Worm (Caenorhabditis elegans) whole organism, L3 larva: ENCODE results near the gene Y43F8B.7.

ENCODE experiments used
- R02D3.7 ChIP-seq: fragments of 150-350 bp; optimal IDR thresholded peaks from 2 replicates; lab custom pipeline; 2014; ENCODE audit warnings: missing biosample characterization, missing genetic modification characterization
- ZK546.5 ChIP-seq: sonication (generic microtip); optimal IDR thresholded peaks from 2 replicates; lab custom pipeline; 2017; ENCODE audit warnings: missing biosample characterization, missing genetic modification characterization
- elt-2 ChIP-seq: sonication (generic microtip); optimal IDR thresholded peaks from 2 replicates; lab custom pipeline; 2016; ENCODE audit warnings: missing genetic modification reagents, mild to moderate bottlenecking, missing genetic modification characterization, missing compliant biosample characterization
- unc-39 ChIP-seq: sonication (generic microtip); optimal IDR thresholded peaks from 4 replicates; lab custom pipeline; 2017; ENCODE audit warnings: missing biosample characterization, missing genetic modification characterization

DNA sequence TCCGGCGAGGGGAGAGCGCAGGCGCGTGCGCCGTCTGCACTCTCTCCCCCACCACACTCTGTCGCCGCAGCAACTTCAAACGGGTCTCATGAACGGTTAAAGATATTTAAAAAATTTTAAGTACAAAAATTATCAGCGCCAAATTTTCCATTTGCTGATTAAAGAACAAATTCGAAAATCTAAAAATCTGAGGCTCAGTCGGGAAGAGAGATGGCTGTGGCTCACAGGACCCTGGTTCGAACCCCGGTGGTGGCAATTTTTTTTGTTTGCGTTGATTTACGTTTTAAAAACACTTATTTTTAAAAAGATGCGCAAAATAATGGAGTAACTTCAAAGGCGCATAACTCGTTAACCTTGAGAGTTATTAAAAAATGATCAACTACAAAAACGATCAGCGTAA is 6.5 kb downstream of the Y43F8B.7 start:
- no peak for TF ChIP-seq unc-39 (tag; lab: Kevin White, UChicago)
- no peak for TF ChIP-seq R02D3.7 (tag; lab: Kevin White, UChicago)
- no peak for TF ChIP-seq ZK546.5 (tag; lab: Kevin White, UChicago)
- no peak for TF ChIP-seq elt-2 (tag; lab: Kevin White, UChicago)
